Worm (Caenorhabditis elegans) whole organism, young adult: ENCODE data around the gene eef-1B.2.

Experiments used
- B0336.3 ChIP-seq: fragments of 200-800 bp; sonication (Bioruptor generic); IDR thresholded peaks from 2 replicates; pipeline ENCODE4 v1.3.6; 2022; ENCODE audit warnings: missing genetic modification characterization, missing compliant biosample characterization
- F10E7.11 ChIP-seq: sonication (generic microtip); optimal IDR thresholded peaks from 2 replicates; lab custom pipeline; 2017; ENCODE audit warnings: mild to moderate bottlenecking, missing genetic modification characterization, moderate library complexity, missing compliant biosample characterization
- F23B12.7 ChIP-seq: sonication (generic microtip); optimal IDR thresholded peaks from 2 replicates; lab custom pipeline; 2017; ENCODE audit warnings: missing genetic modification characterization, mild to moderate bottlenecking, missing compliant biosample characterization, antibody characterized with exemption, moderate library complexity; ENCODE audit not compliant: insufficient read depth
- F39B2.1 ChIP-seq: fragments of 200-800 bp; sonication (Bioruptor generic); IDR thresholded peaks from 2 replicates; pipeline ENCODE4 v1.3.6; 2022; ENCODE audit warnings: missing genetic modification reagents, missing genetic modification characterization, missing compliant biosample characterization
- F55B11.4 ChIP-seq: sonication (generic microtip); optimal IDR thresholded peaks from 2 replicates; lab custom pipeline; 2016; ENCODE audit warnings: missing compliant biosample characterization, missing genetic modification characterization, borderline replicate concordance; ENCODE audit not compliant: insufficient read depth
- F57A8.1 ChIP-seq: fragments of 200-800 bp; sonication (Bioruptor generic); optimal IDR thresholded peaks from 2 replicates; lab custom pipeline; 2018; ENCODE audit warnings: mild to moderate bottlenecking, missing genetic modification characterization, moderate library complexity, missing compliant biosample characterization
- T26A5.8 ChIP-seq: sonication (generic microtip); optimal IDR thresholded peaks from 2 replicates; lab custom pipeline; 2016; ENCODE audit warnings: missing genetic modification characterization, missing compliant biosample characterization
- Y53F4B.3 ChIP-seq: fragments of 200-800 bp; sonication (Bioruptor generic); IDR thresholded peaks from 2 replicates; pipeline ENCODE4 v1.3.6; 2022; ENCODE audit warnings: missing genetic modification reagents, missing genetic modification characterization, missing compliant biosample characterization
- Y56A3A.18 ChIP-seq: fragments of 200-800 bp; sonication (Bioruptor generic); IDR thresholded peaks from 2 replicates; pipeline ENCODE4 v1.3.6; 2022; ENCODE audit warnings: missing genetic modification reagents, missing genetic modification characterization, missing compliant biosample characterization
- atf-7 ChIP-seq: sonication (generic microtip); optimal IDR thresholded peaks from 2 replicates; lab custom pipeline; 2017; ENCODE audit warnings: mild to moderate bottlenecking, missing genetic modification characterization, missing compliant biosample characterization
- attf-3 ChIP-seq: fragments of 200-800 bp; sonication (Bioruptor generic); conservative IDR thresholded peaks from 2 replicates; pipeline ENCODE4 v1.3.6; 2022; ENCODE audit warnings: missing genetic modification reagents, missing genetic modification characterization, missing compliant biosample characterization
- attf-6 ChIP-seq: fragments of 200-800 bp; sonication (Bioruptor generic); IDR thresholded peaks from 2 replicates; pipeline ENCODE4 v1.3.6; 2022; ENCODE audit warnings: missing genetic modification reagents, missing genetic modification characterization, missing compliant biosample characterization
- cebp-2 ChIP-seq: fragments of 200-800 bp; sonication (Bioruptor generic); IDR thresholded peaks from 2 replicates; pipeline ENCODE4 v1.3.6; 2022; ENCODE audit warnings: missing genetic modification characterization, missing compliant biosample characterization
- ceh-27 ChIP-seq: fragments of 200-800 bp; sonication (Bioruptor generic); optimal IDR thresholded peaks from 2 replicates; lab custom pipeline; 2018; ENCODE audit warnings: mild to moderate bottlenecking, missing genetic modification characterization, moderate library complexity, missing compliant biosample characterization
- chd-7 ChIP-seq: sonication (generic microtip); optimal IDR thresholded peaks from 2 replicates; lab custom pipeline; 2016; ENCODE audit warnings: mild to moderate bottlenecking, missing genetic modification characterization, moderate library complexity, missing compliant biosample characterization
- dpff-1 ChIP-seq: sonication (generic microtip); optimal IDR thresholded peaks from 2 replicates; lab custom pipeline; 2017; ENCODE audit warnings: mild to moderate bottlenecking, missing genetic modification characterization, missing compliant biosample characterization
- efl-1 ChIP-seq: fragments of 150-350 bp; optimal IDR thresholded peaks from 2 replicates; lab custom pipeline; 2014; ENCODE audit warnings: missing biosample characterization, missing genetic modification reagents, missing genetic modification characterization
- egrh-3 ChIP-seq: fragments of 200-800 bp; sonication (Bioruptor generic); IDR thresholded peaks from 2 replicates; pipeline ENCODE4 v1.3.6; 2022; ENCODE audit warnings: missing genetic modification reagents, missing genetic modification characterization, missing compliant biosample characterization
- ekl-4 ChIP-seq: fragments of 200-800 bp; sonication (Bioruptor generic); IDR thresholded peaks from 2 replicates; pipeline ENCODE4 v1.3.6; 2022; ENCODE audit warnings: missing genetic modification reagents, missing genetic modification characterization, missing compliant biosample characterization
- fkh-3 ChIP-seq: sonication (generic microtip); optimal IDR thresholded peaks from 2 replicates; lab custom pipeline; 2016; ENCODE audit warnings: mild to moderate bottlenecking, missing genetic modification characterization, missing compliant biosample characterization
- him-1 ChIP-seq: sonication (generic microtip); optimal IDR thresholded peaks from 2 replicates; lab custom pipeline; 2016; ENCODE audit warnings: missing genotype, missing genetic modification reagents, missing genetic modification characterization, missing compliant biosample characterization
- hlh-12 ChIP-seq: sonication (generic microtip); optimal IDR thresholded peaks from 2 replicates; lab custom pipeline; 2016; ENCODE audit warnings: missing genetic modification characterization, missing compliant biosample characterization
- hmg-20 ChIP-seq: fragments of 200-800 bp; sonication (Bioruptor generic); IDR thresholded peaks from 2 replicates; pipeline ENCODE4 v1.3.6; 2022; ENCODE audit warnings: missing genetic modification reagents, missing genetic modification characterization, missing compliant biosample characterization
- hrde-1 ChIP-seq: sonication (generic microtip); optimal IDR thresholded peaks from 2 replicates; lab custom pipeline; 2016; ENCODE audit warnings: missing genetic modification characterization, mild to moderate bottlenecking, missing compliant biosample characterization, moderate library complexity, missing genotype, missing genetic modification reagents, borderline replicate concordance
- hsf-1 ChIP-seq: fragments of 200-800 bp; sonication (Bioruptor generic); IDR thresholded peaks from 2 replicates; pipeline ENCODE4 v1.3.6; 2022; ENCODE audit warnings: missing genetic modification reagents, missing genetic modification characterization, missing compliant biosample characterization
- lag-1 ChIP-seq: fragments of 200-800 bp; sonication (Bioruptor generic); IDR thresholded peaks from 2 replicates; pipeline ENCODE4 v1.3.6; 2022; ENCODE audit warnings: missing genetic modification reagents, missing genetic modification characterization, missing compliant biosample characterization
- lin-26 ChIP-seq: fragments of 200-800 bp; sonication (Bioruptor generic); IDR thresholded peaks from 2 replicates; pipeline ENCODE4 v1.3.6; 2022; ENCODE audit warnings: missing genetic modification reagents, missing genetic modification characterization, missing compliant biosample characterization
- lin-40 ChIP-seq: sonication (generic microtip); optimal IDR thresholded peaks from 2 replicates; lab custom pipeline; 2016; ENCODE audit warnings: missing genetic modification characterization, mild to moderate bottlenecking, missing compliant biosample characterization, missing genotype, missing genetic modification reagents
- lin-54 ChIP-seq: fragments of 200-800 bp; sonication (Bioruptor generic); optimal IDR thresholded peaks from 2 replicates; lab custom pipeline; 2018; ENCODE audit warnings: mild to moderate bottlenecking, missing genetic modification characterization, missing compliant biosample characterization
- lir-1 ChIP-seq: fragments of 200-800 bp; sonication (Bioruptor generic); conservative IDR thresholded peaks from 2 replicates; pipeline ENCODE4 v1.3.6; 2022; ENCODE audit warnings: missing genetic modification reagents, missing genetic modification characterization, missing compliant biosample characterization
- madf-3 ChIP-seq: fragments of 200-800 bp; sonication (Bioruptor generic); IDR thresholded peaks from 2 replicates; pipeline ENCODE4 v1.3.6; 2022; ENCODE audit warnings: missing genetic modification reagents, missing genetic modification characterization, missing compliant biosample characterization
- madf-6 ChIP-seq: fragments of 200-800 bp; sonication (Bioruptor generic); IDR thresholded peaks from 2 replicates; pipeline ENCODE4 v1.3.6; 2022; ENCODE audit warnings: missing genetic modification reagents, missing genetic modification characterization, missing compliant biosample characterization
- madf-8 ChIP-seq: fragments of 200-800 bp; sonication (Bioruptor generic); conservative IDR thresholded peaks from 2 replicates; pipeline ENCODE4 v1.3.6; 2022; ENCODE audit warnings: missing genetic modification reagents, missing genetic modification characterization, missing compliant biosample characterization
- nfya-2 ChIP-seq: fragments of 200-800 bp; sonication (Bioruptor generic); IDR thresholded peaks from 2 replicates; pipeline ENCODE4 v1.3.6; 2022; ENCODE audit warnings: missing genetic modification reagents, missing genetic modification characterization, missing compliant biosample characterization
- nhr-120 ChIP-seq: fragments of 200-800 bp; sonication (Bioruptor generic); IDR thresholded peaks from 2 replicates; pipeline ENCODE4 v1.3.6; 2022; ENCODE audit warnings: missing genetic modification characterization, missing compliant biosample characterization
- nhr-80 ChIP-seq: sonication (generic microtip); optimal IDR thresholded peaks from 2 replicates; lab custom pipeline; 2016; ENCODE audit warnings: missing genetic modification characterization, missing compliant biosample characterization
- nhr-90 ChIP-seq: sonication (generic microtip); optimal IDR thresholded peaks from 2 replicates; lab custom pipeline; 2016; ENCODE audit warnings: missing genotype, mild to moderate bottlenecking, missing genetic modification characterization, missing compliant biosample characterization
- pbrm-1 ChIP-seq: fragments of 200-800 bp; sonication (Bioruptor generic); IDR thresholded peaks from 2 replicates; pipeline ENCODE4 v1.3.6; 2022; ENCODE audit warnings: missing genetic modification reagents, missing genetic modification characterization, missing compliant biosample characterization
- snpc-3.4 ChIP-seq: sonication (generic microtip); optimal IDR thresholded peaks from 2 replicates; lab custom pipeline; 2017; ENCODE audit warnings: missing genetic modification characterization, mild to moderate bottlenecking, missing compliant biosample characterization, antibody characterized with exemption, moderate library complexity, missing genotype, missing genetic modification reagents
- snpc-4 ChIP-seq, 5 experiments: fragments of 150-350 bp in 1 of 5; sonication (generic microtip) in 4 of 5; optimal IDR thresholded peaks; 2 replicates each; lab custom pipeline; 2014 to 2018; ENCODE audit warnings: missing genetic modification characterization in 5 of 5, missing biosample characterization in 3 of 5, antibody characterized with exemption in 2 of 5, mild to moderate bottlenecking in 2 of 5, missing compliant biosample characterization in 2 of 5, missing genotype in 2 of 5, moderate library complexity in 2 of 5, missing genetic modification reagents in 1 of 5
- somi-1 ChIP-seq: fragments of 200-800 bp; sonication (Bioruptor generic); optimal IDR thresholded peaks from 2 replicates; lab custom pipeline; 2018; ENCODE audit warnings: mild to moderate bottlenecking, missing genetic modification characterization, missing compliant biosample characterization
- tbp1 ChIP-seq: fragments of 200-800 bp; sonication (Bioruptor generic); optimal IDR thresholded peaks from 2 replicates; lab custom pipeline; 2018; ENCODE audit warnings: mild to moderate bottlenecking, missing genetic modification characterization, missing compliant biosample characterization
- unc-130 ChIP-seq: sonication (generic microtip); optimal IDR thresholded peaks from 2 replicates; lab custom pipeline; 2016; ENCODE audit warnings: missing genetic modification reagents, missing genetic modification characterization, missing compliant biosample characterization
- xnd-1 ChIP-seq: sonication (generic microtip); optimal IDR thresholded peaks from 2 replicates; lab custom pipeline; 2016; ENCODE audit warnings: missing genotype, missing genetic modification reagents, missing genetic modification characterization, missing compliant biosample characterization
- ztf-18 ChIP-seq: sonication (generic microtip); optimal IDR thresholded peaks from 2 replicates; lab custom pipeline; 2016; ENCODE audit warnings: missing genotype, mild to moderate bottlenecking, missing genetic modification characterization, missing compliant biosample characterization

eef-1B.2 gene

ce11 chrIV:15029565-15029964, 7.6 kb upstream of the eef-1B.2 start:
- TF ChIP-seq cebp-2 (GFP tag; lab: Robert Waterston, UW) (0 out of 2 replicates have a peak, but pooled peaks have one; percentile 14), hsf-1 (peak; percentile 33; the same call in 1 of the 2 replicates), dpff-1 (no peak), lag-1 (GFP tag; lab: Robert Waterston, UW) (no peak), B0336.3 (no peak), ztf-18 (tag; lab: Kevin White, UChicago) (no peak), ceh-27 (GFP tag; lab: Kevin White, UChicago) (no peak), unc-130 (GFP tag; lab: Kevin White, UChicago) (no peak), nfya-2 (no peak), tbp1 (GFP tag; lab: Kevin White, UChicago) (peak; percentile 4), attf-3 (no peak), atf-7 (tag; lab: Kevin White, UChicago) (no peak), F23B12.7 (tag; lab: Kevin White, UChicago) (no peak), madf-8 (peak; percentile 38; the same call in 1 of the 2 replicates), nhr-80 (no peak), F10E7.11 (tag; lab: Kevin White, UChicago) (no peak), lin-54 (GFP tag; lab: Kevin White, UChicago) (peak; percentile 18), xnd-1 (tag; lab: Kevin White, UChicago) (peak; percentile 67), F55B11.4 (tag; lab: Kevin White, UChicago) (no peak), hlh-12 (tag; lab: Kevin White, UChicago) (no peak), lir-1 (GFP tag; lab: Robert Waterston, UW) (no peak), F57A8.1 (GFP tag; lab: Kevin White, UChicago) (no peak), somi-1 (GFP tag; lab: Kevin White, UChicago) (no peak), Y53F4B.3 (GFP tag; lab: Robert Waterston, UW) (no peak), madf-6 (GFP tag; lab: Robert Waterston, UW) (peak; percentile 80), hrde-1 (tag; lab: Kevin White, UChicago) (no peak), T26A5.8 (tag; lab: Kevin White, UChicago) (no peak), lin-40 (no peak), efl-1 (GFP tag; lab: Kevin White, UChicago) (peak; percentile 70)

ce11 chrIV:15037492-15037891, 361 bp downstream of the eef-1B.2 start:
- no peak for TF ChIP-seq tbp1 (GFP tag; lab: Kevin White, UChicago)
- 0 out of 2 replicates have a peak, but pooled peaks have one; percentile 17 for TF ChIP-seq madf-3 (GFP tag; lab: Robert Waterston, UW)
- peak; percentile 51; the same call in 1 of the 2 replicates for TF ChIP-seq attf-6
- TF ChIP-seq atf-7 (tag; lab: Kevin White, UChicago), result no peak
- TF ChIP-seq, all 124 proteins: peak for 2

- TF ChIP-seq Y56A3A.18 (GFP tag; lab: Robert Waterston, UW) (0 out of 2 replicates have a peak, but pooled peaks have one; percentile 8), hsf-1 (0 out of 2 replicates have a peak, but pooled peaks have one; percentile 26), cebp-2 (GFP tag; lab: Robert Waterston, UW) (peak; percentile 66; the same call in 1 of the 2 replicates), snpc-3.4 (tag; lab: Kevin White, UChicago) (peak; percentile 10), chd-7 (tag; lab: Kevin White, UChicago) (peak; percentile 22), pbrm-1 (0 out of 2 replicates have a peak, but pooled peaks have one; percentile 9), him-1 (no peak), ekl-4 (GFP tag; lab: Robert Waterston, UW) (peak; percentile 68; the same call in 1 of the 2 replicates), lin-26 (GFP tag; lab: Robert Waterston, UW) (peak; percentile 62; the same call in 1 of the 2 replicates), madf-6 (GFP tag; lab: Robert Waterston, UW) (no peak), hmg-20 (GFP tag; lab: Robert Waterston, UW) (no peak), attf-6 (peak; percentile 82), lin-54 (GFP tag; lab: Kevin White, UChicago) (peak; percentile 1), egrh-3 (GFP tag; lab: Robert Waterston, UW) (peak; percentile 76), fkh-3 (tag; lab: Kevin White, UChicago) (peak; percentile 17), nhr-120 (GFP tag; lab: Robert Waterston, UW) (0 out of 2 replicates have a peak, but pooled peaks have one; percentile 13), snpc-4 (GFP tag; optimal IDR thresholded peaks at IDR 0.05; lab: Kevin White, UChicago) (peak; percentile 4), snpc-4 (tag; optimal IDR thresholded peaks at IDR 0.05; lab: Kevin White, UChicago) (peak in 2 of 4 experiments; percentile 4 to 42), nhr-90 (no peak), F39B2.1 (GFP tag; lab: Robert Waterston, UW) (no peak)
Observed at ce11 chrIV:15038821-15039220, 1.7 kb downstream of the eef-1B.2 start.
